Worm (Caenorhabditis elegans): ENCODE data around the gene ceh-28.

ceh-28 gene

DNA sequence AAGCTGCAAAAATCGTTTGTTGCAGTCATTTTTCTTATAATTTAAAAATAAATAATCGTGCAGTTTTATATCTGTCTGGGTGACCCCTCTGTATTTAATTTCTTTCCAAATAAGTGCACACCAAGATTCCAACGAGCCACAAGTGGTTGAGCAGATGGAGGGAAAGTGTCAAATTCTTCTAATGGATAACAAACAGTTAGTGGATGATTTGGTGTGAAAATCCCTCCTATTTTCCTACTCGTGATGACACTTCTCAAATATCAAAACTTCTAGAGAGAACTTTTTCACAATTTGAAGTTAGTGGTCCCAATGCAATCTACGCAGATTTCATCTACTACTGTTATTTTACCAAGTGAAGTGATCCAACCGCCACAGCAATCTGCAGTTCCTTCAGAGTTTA is at the start of gene ceh-28:
ceh-28 (plus strand) TSS at position 301 of the 400 bp plus-strand sequence.
- TF ChIP-seq ama-1 (optimal IDR thresholded peaks at IDR 0.05) (no peak), daf-12 (tag; optimal IDR thresholded peaks at IDR 0.05) (no peak), egl-5 (tag; optimal IDR thresholded peaks at IDR 0.05) (no peak), tbx-2 (tag; optimal IDR thresholded peaks at IDR 0.05) (no peak), ceh-82 (tag; optimal IDR thresholded peaks at IDR 0.05) (no peak), lin-15B (tag; optimal IDR thresholded peaks at IDR 0.05) (no peak), mml-1 (tag; optimal IDR thresholded peaks at IDR 0.05) (no peak), nhr-43 (tag; optimal IDR thresholded peaks at IDR 0.05; ENCODE audit: poor library complexity, severe bottlenecking) (no peak), fkh-10 (GFP tag; optimal IDR thresholded peaks at IDR 0.05) (no peak), nhr-237 (tag; optimal IDR thresholded peaks at IDR 0.05) (no peak), fos-1 (tag; optimal IDR thresholded peaks at IDR 0.05) (no peak), mdl-1 (tag; optimal IDR thresholded peaks at IDR 0.05) (no peak), lin-39 (tag; optimal IDR thresholded peaks at IDR 0.05) (no peak), nfya-1 (tag; optimal IDR thresholded peaks at IDR 0.05; ENCODE audit: insufficient read depth) (no peak), ceh-28 (tag; optimal IDR thresholded peaks at IDR 0.05) (no peak)

DNA sequence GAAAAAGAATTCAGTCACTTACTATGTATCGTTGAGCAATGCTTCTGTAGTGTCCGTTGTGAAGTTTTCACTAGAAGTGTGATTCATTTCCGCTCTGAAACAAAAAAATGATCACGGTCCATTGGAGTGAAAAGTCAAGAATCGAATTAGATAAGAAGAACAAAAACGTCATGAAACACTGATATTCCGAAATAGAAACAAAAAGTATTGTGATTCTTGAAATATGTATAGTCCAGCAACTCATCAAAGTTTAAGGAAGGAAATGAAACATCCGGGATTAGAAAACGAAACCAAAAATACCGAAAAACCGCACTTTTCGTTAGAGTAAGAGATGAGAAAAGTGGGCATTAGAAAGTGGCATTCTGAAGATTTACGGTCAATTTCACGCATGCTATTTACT is 41.9 kb upstream of the ceh-28 start, which contains the start of gene npr-10:
npr-10 (minus strand) TSS at position 101 of the 400 bp plus-strand sequence.
- no peak for TF ChIP-seq hmg-11 (tag; optimal IDR thresholded peaks at IDR 0.05)

DNA sequence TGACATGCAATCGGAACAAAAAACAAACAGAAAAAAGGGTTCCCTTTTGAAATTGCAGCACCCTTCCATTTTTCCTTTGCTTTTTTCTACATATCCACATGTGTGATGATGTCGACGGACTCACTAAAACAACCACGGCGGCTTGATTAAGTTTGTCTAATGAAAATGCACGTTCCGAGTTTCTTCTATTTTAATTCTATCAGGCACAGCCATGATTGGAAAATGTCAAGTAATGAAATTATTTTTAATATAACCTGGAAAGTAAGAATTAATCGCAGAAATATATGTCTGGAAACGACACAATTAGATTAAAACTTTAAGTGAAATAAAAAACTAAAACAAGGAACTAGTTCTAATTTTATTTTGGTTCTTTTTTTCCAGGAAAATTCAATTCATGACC is 40.6 kb upstream of the ceh-28 start:
- TF ChIP-seq nhr-67 (tag; optimal IDR thresholded peaks at IDR 0.05) (no peak), lin-39 (tag; optimal IDR thresholded peaks at IDR 0.05) (no peak), fos-1 (tag; optimal IDR thresholded peaks at IDR 0.05) (no peak), nhr-23 (tag; optimal IDR thresholded peaks at IDR 0.05) (no peak)

DNA sequence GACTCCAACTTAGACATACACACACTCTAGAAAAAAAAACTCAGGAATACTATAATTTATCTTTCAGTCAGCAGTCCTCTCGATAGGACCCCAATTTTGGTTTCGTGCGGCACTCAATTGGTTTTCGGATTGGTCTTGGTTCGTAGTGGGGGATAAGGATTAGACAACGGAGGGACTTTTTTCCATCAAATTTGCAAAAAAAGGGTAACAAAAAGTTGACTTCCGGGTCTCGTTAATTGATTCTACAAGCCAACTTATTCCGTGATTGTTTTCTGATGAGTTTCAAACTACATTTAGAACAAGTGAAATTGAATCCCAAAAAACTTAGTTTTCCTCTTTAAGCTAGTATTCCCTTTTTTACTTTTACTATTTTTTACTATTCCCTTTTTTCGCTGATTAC is 40.1 kb upstream of the ceh-28 start:
- TF ChIP-seq egl-27 (tag; optimal IDR thresholded peaks at IDR 0.05) (no peak), elt-1 (tag; optimal IDR thresholded peaks at IDR 0.05) (no peak), unc-39 (tag; optimal IDR thresholded peaks at IDR 0.05) (no peak), egl-5 (tag; optimal IDR thresholded peaks at IDR 0.05) (no peak), lin-39 (tag; optimal IDR thresholded peaks at IDR 0.05) (no peak), unc-62 (GFP tag; optimal IDR thresholded peaks at IDR 0.05) (no peak), pha-4 (tag; optimal IDR thresholded peaks at IDR 0.05) (no peak), mml-1 (tag; optimal IDR thresholded peaks at IDR 0.05) (no peak), R02D3.7 (tag; optimal IDR thresholded peaks at IDR 0.05) (no peak), daf-12 (tag; optimal IDR thresholded peaks at IDR 0.05) (no peak), fkh-10 (GFP tag; optimal IDR thresholded peaks at IDR 0.05) (no peak), nhr-237 (tag; optimal IDR thresholded peaks at IDR 0.05) (no peak), ceh-9 (tag; optimal IDR thresholded peaks at IDR 0.05) (no peak), pqm-1 (tag; optimal IDR thresholded peaks at IDR 0.05) (no peak), skn-1 (tag; optimal IDR thresholded peaks at IDR 0.05) (no peak), ama-1 (optimal IDR thresholded peaks at IDR 0.05) (no peak), ztf-4 (tag; optimal IDR thresholded peaks at IDR 0.05) (no peak), lin-15B (tag; optimal IDR thresholded peaks at IDR 0.05) (no peak), nhr-25 (tag; optimal IDR thresholded peaks at IDR 0.05) (no peak)

DNA sequence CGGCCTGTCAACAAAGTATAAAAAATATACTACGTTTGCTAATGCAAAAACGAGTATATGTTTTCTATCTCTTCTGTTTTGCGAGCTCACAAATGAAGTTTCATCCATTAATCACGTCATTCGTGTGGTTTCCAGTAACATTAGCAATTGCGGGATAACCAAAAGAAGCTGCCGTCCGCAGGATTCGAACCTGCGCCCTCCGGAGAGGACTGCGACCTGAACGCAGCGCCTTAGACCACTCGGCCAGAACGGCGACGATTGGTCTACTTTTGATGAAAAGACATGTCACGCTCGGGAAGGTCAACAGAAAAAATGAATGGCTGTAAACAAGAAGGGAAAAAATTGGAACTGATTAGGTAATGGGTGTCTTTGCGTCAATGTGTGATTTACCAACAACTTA is 35.7 kb upstream of the ceh-28 start:
- TF ChIP-seq nfya-1 (tag; optimal IDR thresholded peaks at IDR 0.05; ENCODE audit: insufficient read depth) (peak; percentile 29), nhr-237 (tag; optimal IDR thresholded peaks at IDR 0.05) (no peak), ZK546.5 (tag; optimal IDR thresholded peaks at IDR 0.05) (no peak), fos-1 (tag; optimal IDR thresholded peaks at IDR 0.05) (no peak), elt-1 (tag; optimal IDR thresholded peaks at IDR 0.05) (no peak), egl-27 (tag; optimal IDR thresholded peaks at IDR 0.05) (no peak), nhr-43 (tag; optimal IDR thresholded peaks at IDR 0.05; ENCODE audit: poor library complexity, severe bottlenecking) (peak; percentile 76), pha-4 (tag; optimal IDR thresholded peaks at IDR 0.05) (peak; percentile 48), nhr-76 (tag; optimal IDR thresholded peaks at IDR 0.05) (no peak), fkh-2 (tag; optimal IDR thresholded peaks at IDR 0.05) (no peak), jun-1 (tag; optimal IDR thresholded peaks at IDR 0.05) (no peak), elt-2 (tag; optimal IDR thresholded peaks at IDR 0.05) (peak; percentile 54), skn-1 (tag; optimal IDR thresholded peaks at IDR 0.05) (no peak), nhr-25 (tag; optimal IDR thresholded peaks at IDR 0.05) (peak; percentile 40), lsy-12 (tag; optimal IDR thresholded peaks at IDR 0.05) (peak; percentile 79), hmg-11 (tag; optimal IDR thresholded peaks at IDR 0.05) (peak; percentile 20), sea-2 (GFP tag; optimal IDR thresholded peaks at IDR 0.05) (no peak)

All from whole organism, L3 larva.